Fruit fly (Drosophila melanogaster) whole organism, embryonic: ENCODE results near the gene EMC3.
A peak's percentile ranks its signal among the peaks of the same experiment; 100 is the strongest.

ENCODE experiments used
- Adf1 ChIP-seq: fragments of 200-800 bp; sonication (Bioruptor generic); IDR thresholded peaks from 2 replicates; pipeline ENCODE4 v1.3.6; 2022; ENCODE audit warnings: missing biosample characterization, missing genetic modification characterization
- Asciz ChIP-seq: fragments of 200-800 bp; sonication (Bioruptor generic); optimal IDR thresholded peaks from 2 replicates; lab custom pipeline; 2017; ENCODE audit warnings: missing biosample characterization, mild to moderate bottlenecking, missing genetic modification characterization, missing genetic modification reagents
- Atf6 ChIP-seq: fragments of 200-800 bp; sonication (Bioruptor generic); IDR thresholded peaks from 2 replicates; pipeline ENCODE4 v1.3.6; 2022; ENCODE audit warnings: missing biosample characterization, missing genetic modification characterization
- CG10209 ChIP-seq: fragments of 200-800 bp; sonication (Bioruptor generic); optimal IDR thresholded peaks from 3 replicates; lab custom pipeline; 2017; ENCODE audit warnings: missing biosample characterization, mild to moderate bottlenecking, missing genetic modification characterization, missing genetic modification reagents
- CG10267 ChIP-seq: fragments of 200-800 bp; sonication (Bioruptor generic); optimal IDR thresholded peaks from 2 replicates; lab custom pipeline; 2018; ENCODE audit warnings: missing biosample characterization, mild to moderate bottlenecking, missing genetic modification characterization, moderate library complexity
- CG11398 ChIP-seq: fragments of 200-800 bp; sonication (Bioruptor generic); optimal IDR thresholded peaks from 2 replicates; lab custom pipeline; 2016; ENCODE audit warnings: missing biosample characterization, missing genetic modification characterization
- CG11695 ChIP-seq: fragments of 200-800 bp; sonication (Bioruptor generic); IDR thresholded peaks from 3 replicates; pipeline ENCODE4 v1.3.6; 2022; ENCODE audit warnings: missing biosample characterization, missing genetic modification characterization
- CG12659 ChIP-seq: fragments of 200-800 bp; sonication (Bioruptor generic); optimal IDR thresholded peaks from 3 replicates; lab custom pipeline; 2017; ENCODE audit warnings: mild to moderate bottlenecking, missing biosample characterization, missing genetic modification reagents, missing genetic modification characterization
- CG13287 ChIP-seq: fragments of 200-800 bp; sonication (Bioruptor generic); IDR thresholded peaks from 2 replicates; pipeline ENCODE4 v1.3.6; 2022; ENCODE audit warnings: missing biosample characterization, missing genetic modification characterization; ENCODE audit not compliant: partially characterized antibody
- CG15514 ChIP-seq: fragments of 200-800 bp; sonication (Bioruptor generic); optimal IDR thresholded peaks from 3 replicates; lab custom pipeline; 2017; ENCODE audit warnings: missing biosample characterization, missing genetic modification characterization, mild to moderate bottlenecking, moderate library complexity, missing genetic modification reagents
- CG17802 ChIP-seq: fragments of 200-800 bp; sonication (Bioruptor generic); optimal IDR thresholded peaks from 2 replicates; lab custom pipeline; 2018; ENCODE audit warnings: missing biosample characterization, mild to moderate bottlenecking, missing genetic modification characterization, moderate library complexity
- CG2199 ChIP-seq: fragments of 200-800 bp; sonication (Bioruptor generic); IDR thresholded peaks from 3 replicates; pipeline ENCODE4 v1.3.6; 2022; ENCODE audit warnings: missing biosample characterization, missing genetic modification characterization
- CG2678 ChIP-seq: fragments of 200-800 bp; sonication (Bioruptor generic); optimal IDR thresholded peaks from 3 replicates; lab custom pipeline; 2019; ENCODE audit warnings: missing biosample characterization, mild to moderate bottlenecking, missing genetic modification characterization, moderate library complexity
- CG32767 ChIP-seq: fragments of 200-800 bp; sonication (Bioruptor generic); IDR thresholded peaks from 2 replicates; pipeline ENCODE4 v1.3.6; 2022; ENCODE audit warnings: missing biosample characterization, missing genetic modification characterization
- CG3281 ChIP-seq: fragments of 200-800 bp; sonication (Bioruptor generic); optimal IDR thresholded peaks from 3 replicates; lab custom pipeline; 2017; ENCODE audit warnings: missing biosample characterization, mild to moderate bottlenecking, missing genetic modification characterization
- CG33213 ChIP-seq: fragments of 200-800 bp; sonication (Bioruptor generic); optimal IDR thresholded peaks from 3 replicates; lab custom pipeline; 2016; ENCODE audit warnings: missing biosample characterization, missing genetic modification characterization
- CG4707 ChIP-seq: fragments of 200-800 bp; sonication (Bioruptor generic); optimal IDR thresholded peaks from 2 replicates; lab custom pipeline; 2018; ENCODE audit warnings: missing biosample characterization, mild to moderate bottlenecking, missing genetic modification characterization, moderate library complexity
- CG6689 ChIP-seq: fragments of 200-800 bp; sonication (Bioruptor generic); IDR thresholded peaks from 2 replicates; pipeline ENCODE4 v1.3.6; 2022; ENCODE audit warnings: missing biosample characterization, missing genetic modification characterization
- CG7271 ChIP-seq: fragments of 200-800 bp; sonication (Bioruptor generic); optimal IDR thresholded peaks from 2 replicates; lab custom pipeline; 2018; ENCODE audit warnings: missing biosample characterization, mild to moderate bottlenecking, missing genetic modification characterization, moderate library complexity
- Eip74EF ChIP-seq, 2 experiments: fragments of 200-800 bp in 1 of 2; fragments of >200 bp in 1 of 2; sonication (Bioruptor generic) in 1 of 2; optimal IDR thresholded peaks; 2 replicates each; lab custom pipeline; 2017 to 2019; ENCODE audit warnings: missing biosample characterization in 2 of 2, missing genetic modification characterization in 2 of 2, mild to moderate bottlenecking in 1 of 2, moderate library complexity in 1 of 2
- HHEX ChIP-seq: fragments of 200-800 bp; sonication (Bioruptor generic); optimal IDR thresholded peaks from 3 replicates; lab custom pipeline; 2017; ENCODE audit warnings: missing biosample characterization, mild to moderate bottlenecking, missing genetic modification characterization, missing genetic modification reagents
- HLH54F ChIP-seq: fragments of 200-800 bp; sonication (Bioruptor generic); optimal IDR thresholded peaks from 3 replicates; lab custom pipeline; 2016; ENCODE audit warnings: missing biosample characterization, missing genetic modification characterization
- Hey ChIP-seq: fragments of 200-800 bp; sonication (Bioruptor generic); optimal IDR thresholded peaks from 3 replicates; lab custom pipeline; 2018; ENCODE audit warnings: missing biosample characterization, mild to moderate bottlenecking, missing genetic modification characterization
- HmgZ ChIP-seq: fragments of 200-800 bp; sonication (Bioruptor generic); optimal IDR thresholded peaks from 2 replicates; lab custom pipeline; 2018; ENCODE audit warnings: missing biosample characterization, mild to moderate bottlenecking, missing genetic modification characterization
- Hmr ChIP-seq: fragments of 200-800 bp; sonication (Bioruptor generic); optimal IDR thresholded peaks from 3 replicates; lab custom pipeline; 2017; ENCODE audit warnings: mild to moderate bottlenecking, missing biosample characterization, missing genetic modification reagents, missing genetic modification characterization
- PHDP ChIP-seq: fragments of 200-800 bp; sonication (Bioruptor generic); optimal IDR thresholded peaks from 3 replicates; lab custom pipeline; 2018; ENCODE audit warnings: missing biosample characterization, mild to moderate bottlenecking, missing genetic modification characterization, moderate library complexity
- Rfx ChIP-seq: fragments of 200-800 bp; sonication (Bioruptor generic); IDR thresholded peaks from 2 replicates; pipeline ENCODE4 v1.3.6; 2022; ENCODE audit warnings: missing biosample characterization, missing genetic modification characterization
- amos ChIP-seq: fragments of 200-800 bp; sonication (Bioruptor generic); IDR thresholded peaks from 2 replicates; pipeline ENCODE4 v1.3.6; 2022; ENCODE audit warnings: missing biosample characterization, missing genetic modification characterization; ENCODE audit not compliant: partially characterized antibody
- ara ChIP-seq: fragments of 200-800 bp; sonication (Bioruptor generic); IDR thresholded peaks from 2 replicates; pipeline ENCODE4 v1.3.6; 2022; ENCODE audit warnings: missing biosample characterization, missing genetic modification characterization
- ase ChIP-seq: fragments of 200-800 bp; sonication (Bioruptor generic); IDR thresholded peaks from 3 replicates; pipeline ENCODE4 v1.3.6; 2022; ENCODE audit warnings: missing biosample characterization, missing genetic modification characterization
- bsh ChIP-seq, 2 experiments: fragments of 200-800 bp; sonication (Bioruptor generic); optimal IDR thresholded peaks; 2 replicates each; lab custom pipeline; 2017 to 2018; ENCODE audit warnings: mild to moderate bottlenecking in 2 of 2, missing biosample characterization in 2 of 2, missing genetic modification characterization in 2 of 2, moderate library complexity in 1 of 2
- cas ChIP-seq: fragments of 200-800 bp; sonication (Bioruptor generic); IDR thresholded peaks from 2 replicates; pipeline ENCODE4 v1.3.6; 2022; ENCODE audit warnings: missing biosample characterization, missing genetic modification characterization
- chinmo ChIP-seq: fragments of 200-800 bp; sonication (Bioruptor generic); IDR thresholded peaks from 4 replicates; pipeline ENCODE4 v1.3.6; 2022; ENCODE audit warnings: missing biosample characterization, missing genetic modification characterization; ENCODE audit not compliant: partially characterized antibody
- da ChIP-seq: fragments of 200-800 bp; sonication (Bioruptor generic); optimal IDR thresholded peaks from 2 replicates; lab custom pipeline; 2016; ENCODE audit warnings: missing biosample characterization, missing genetic modification characterization
- dm ChIP-seq: fragments of 200-800 bp; sonication (Bioruptor generic); optimal IDR thresholded peaks from 3 replicates; lab custom pipeline; 2016; ENCODE audit warnings: missing biosample characterization, missing genetic modification characterization
- dmrt99B ChIP-seq: fragments of 200-800 bp; sonication (Bioruptor generic); optimal IDR thresholded peaks from 2 replicates; lab custom pipeline; 2018; ENCODE audit warnings: missing biosample characterization, mild to moderate bottlenecking, missing genetic modification characterization, moderate library complexity
- dpn ChIP-seq, 2 experiments: fragments of 200-800 bp; sonication (Bioruptor generic); optimal IDR thresholded peaks; 3 replicates each; lab custom pipeline; 2016; ENCODE audit warnings: missing biosample characterization in 2 of 2, missing genetic modification characterization in 2 of 2
- dysf ChIP-seq: fragments of 200-800 bp; sonication (Bioruptor generic); IDR thresholded peaks from 3 replicates; pipeline ENCODE4 v1.3.6; 2022; ENCODE audit warnings: missing biosample characterization, missing genetic modification characterization
- ken ChIP-seq: fragments of 200-800 bp; sonication (Bioruptor generic); IDR thresholded peaks from 3 replicates; pipeline ENCODE4 v1.3.6; 2022; ENCODE audit warnings: missing biosample characterization, missing genetic modification characterization
- kni ChIP-seq: fragments of 200-800 bp; sonication (Bioruptor generic); optimal IDR thresholded peaks from 3 replicates; lab custom pipeline; 2017; ENCODE audit warnings: mild to moderate bottlenecking, missing biosample characterization, missing genetic modification reagents, missing genetic modification characterization
- nerfin-1 ChIP-seq: fragments of 200-800 bp; sonication (Bioruptor generic); optimal IDR thresholded peaks from 3 replicates; lab custom pipeline; 2019; ENCODE audit warnings: missing biosample characterization, mild to moderate bottlenecking, missing genetic modification characterization, moderate library complexity
- onecut ChIP-seq: fragments of 200-800 bp; sonication (Bioruptor generic); IDR thresholded peaks from 2 replicates; pipeline ENCODE4 v1.3.6; 2022; ENCODE audit warnings: missing biosample characterization, missing genetic modification characterization
- ranshi ChIP-seq: fragments of 200-800 bp; sonication (Bioruptor generic); IDR thresholded peaks from 2 replicates; pipeline ENCODE4 v1.3.6; 2022; ENCODE audit warnings: missing biosample characterization, missing genetic modification characterization
- repo ChIP-seq: fragments of 200-800 bp; sonication (Bioruptor generic); optimal IDR thresholded peaks from 2 replicates; lab custom pipeline; 2016; ENCODE audit warnings: missing biosample characterization, missing genetic modification characterization
- rib ChIP-seq: fragments of 200-800 bp; sonication (Bioruptor generic); IDR thresholded peaks from 2 replicates; pipeline ENCODE4 v1.3.6; 2022; ENCODE audit warnings: missing biosample characterization, missing genetic modification characterization
- sens ChIP-seq: fragments of 200-800 bp; sonication (Bioruptor generic); peaks from one replicate; lab custom pipeline; 2016; ENCODE audit warnings: missing biosample characterization, missing genetic modification characterization
- sima ChIP-seq: fragments of 200-800 bp; sonication (Bioruptor generic); optimal IDR thresholded peaks from 2 replicates; lab custom pipeline; 2016; ENCODE audit warnings: missing biosample characterization, missing genetic modification characterization
- tna ChIP-seq: fragments of 200-800 bp; sonication (Bioruptor generic); IDR thresholded peaks from 2 replicates; pipeline ENCODE4 v1.3.6; 2022; ENCODE audit warnings: missing biosample characterization, missing genetic modification characterization; ENCODE audit not compliant: partially characterized antibody
- zf30C ChIP-seq: fragments of 200-800 bp; sonication (Bioruptor generic); optimal IDR thresholded peaks from 3 replicates; lab custom pipeline; 2018; ENCODE audit warnings: missing biosample characterization, mild to moderate bottlenecking, missing genetic modification characterization

Gene EMC3

dm6 chr2L:10756049-10756448 lies 23.8 kb upstream of the EMC3 start, which contains the start of gene CG17124 (continued):
- 0 out of 2 replicates have a peak, but pooled peaks have one; percentile 6 for TF ChIP-seq cas (GFP tag; lab: Robert Waterston, UW)
- peak; percentile 36; the same call in 1 of the 3 replicates for TF ChIP-seq CG11695 (GFP tag; lab: Robert Waterston, UW)
- TF ChIP-seq Asciz (GFP tag; lab: Kevin White, UChicago), result peak; percentile 22
- peak; percentile 39; the same call in 1 of the 2 replicates for TF ChIP-seq ranshi
- TF ChIP-seq CG13287 (GFP tag; lab: Robert Waterston, UW), result peak; percentile 55; the same call in 1 of the 2 replicates
- TF ChIP-seq HmgZ, result peak; percentile 46
- no peak for TF ChIP-seq ase (GFP tag; lab: Robert Waterston, UW)
- no peak for TF ChIP-seq CG17802
- peak; percentile 49; the same call in 1 of the 2 replicates for TF ChIP-seq tna (GFP tag; lab: Robert Waterston, UW)
- peak; percentile 45; the same call in 1 of the 2 replicates for TF ChIP-seq ara
- peak; percentile 52 for TF ChIP-seq sens (GFP tag; lab: Kevin White, UChicago)
- TF ChIP-seq HHEX (GFP tag; lab: Kevin White, UChicago), result peak; percentile 40
- peak; percentile 68 for TF ChIP-seq Adf1 (GFP tag; lab: Robert Waterston, UW)
- peak; percentile 59 for TF ChIP-seq onecut (GFP tag; lab: Robert Waterston, UW)
- no peak for TF ChIP-seq ken (GFP tag; lab: Robert Waterston, UW)
- peak; percentile 15 for TF ChIP-seq CG12659 (GFP tag; lab: Kevin White, UChicago)
- peak; percentile 43 for TF ChIP-seq CG15514 (GFP tag; lab: Kevin White, UChicago)
- TF ChIP-seq CG11398 (GFP tag; lab: Kevin White, UChicago), result peak; percentile 9
- no peak for TF ChIP-seq CG7271
- no peak for TF ChIP-seq zf30C
- TF ChIP-seq chinmo (GFP tag; lab: Robert Waterston, UW), result peak; percentile 84; the same call in 3 of the 4 replicates
- TF ChIP-seq CG4707, result peak; percentile 13
- 0 out of 3 replicates have a peak, but pooled peaks have one; percentile 15 for TF ChIP-seq dysf (GFP tag; lab: Robert Waterston, UW)
- no peak for TF ChIP-seq sima (GFP tag; lab: Kevin White, UChicago)
- no peak for TF ChIP-seq Hey (tag; lab: Kevin White, UChicago)
- peak; percentile 14 to 27 for TF ChIP-seq bsh (GFP tag; optimal IDR thresholded peaks at IDR 0.05; lab: Kevin White, UChicago)
- peak; percentile 40; the same call in 1 of the 2 replicates for TF ChIP-seq amos
- TF ChIP-seq CG2199 (GFP tag; lab: Robert Waterston, UW), result peak; percentile 84; the same call in 2 of the 3 replicates
- peak; percentile 35 for TF ChIP-seq repo (GFP tag; lab: Kevin White, UChicago)
- no peak for TF ChIP-seq da (GFP tag; lab: Kevin White, UChicago)
- TF ChIP-seq rib (GFP tag; lab: Robert Waterston, UW), result peak; percentile 55; the same call in 1 of the 2 replicates
- TF ChIP-seq dmrt99B (tag; lab: Kevin White, UChicago), result peak; percentile 46
- no peak for TF ChIP-seq CG33213 (GFP tag; lab: Kevin White, UChicago)
- TF ChIP-seq CG3281 (GFP tag; lab: Kevin White, UChicago), result peak; percentile 47
- peak; percentile 9 for TF ChIP-seq PHDP (tag; lab: Kevin White, UChicago)
- TF ChIP-seq Rfx (GFP tag; lab: Robert Waterston, UW), result peak; percentile 51; the same call in 1 of the 2 replicates
- TF ChIP-seq kni (GFP tag; lab: Kevin White, UChicago), result peak; percentile 36
- TF ChIP-seq dpn (GFP tag; optimal IDR thresholded peaks at IDR 0.05; lab: Kevin White, UChicago), result peak in 1 of 2 experiments; percentile 14
- no peak for TF ChIP-seq dm
- no peak for TF ChIP-seq CG10267
- peak; percentile 65 for TF ChIP-seq Hmr (GFP tag; lab: Kevin White, UChicago)
- no peak for TF ChIP-seq CG10209 (GFP tag; lab: Kevin White, UChicago)
- TF ChIP-seq HLH54F, result no peak
- TF ChIP-seq Atf6 (GFP tag; lab: Robert Waterston, UW), result peak; percentile 63
- TF ChIP-seq CG32767 (GFP tag; lab: Robert Waterston, UW), result peak; percentile 64; the same call in 1 of the 2 replicates
- TF ChIP-seq Eip74EF (GFP tag; optimal IDR thresholded peaks at IDR 0.05; lab: Kevin White, UChicago), result peak in 1 of 2 experiments; percentile 54
- TF ChIP-seq nerfin-1 (tag; lab: Kevin White, UChicago), result peak; percentile 17
- peak; percentile 11; the same call in 1 of the 2 replicates for TF ChIP-seq CG6689 (GFP tag; lab: Robert Waterston, UW)
- peak; percentile 37 for TF ChIP-seq CG2678 (tag; lab: Kevin White, UChicago)
